Worm (Caenorhabditis elegans) whole organism, young adult: ENCODE measurements around the gene Y66D12A.8.

Experiments
- C17E4.6 ChIP-seq: fragments of 200-800 bp; sonication (Bioruptor generic); IDR thresholded peaks from 2 replicates; pipeline ENCODE4 v1.3.6; 2022; ENCODE audit warnings: missing genetic modification reagents, missing genetic modification characterization, missing compliant biosample characterization
- D2030.7 ChIP-seq: fragments of 200-800 bp; sonication (Bioruptor generic); IDR thresholded peaks from 2 replicates; pipeline ENCODE4 v1.3.6; 2022; ENCODE audit warnings: missing genetic modification reagents, missing genetic modification characterization, missing compliant biosample characterization
- F22D6.2 ChIP-seq: sonication (generic microtip); optimal IDR thresholded peaks from 2 replicates; lab custom pipeline; 2016; ENCODE audit warnings: mild to moderate bottlenecking, missing genetic modification characterization, missing compliant biosample characterization
- F23B12.7 ChIP-seq: sonication (generic microtip); optimal IDR thresholded peaks from 2 replicates; lab custom pipeline; 2017; ENCODE audit warnings: missing genetic modification characterization, mild to moderate bottlenecking, missing compliant biosample characterization, antibody characterized with exemption, moderate library complexity; ENCODE audit not compliant: insufficient read depth
- F33H1.4 ChIP-seq: fragments of 200-800 bp; sonication (Bioruptor generic); IDR thresholded peaks from 2 replicates; pipeline ENCODE4 v1.3.6; 2022; ENCODE audit warnings: missing genetic modification reagents, missing genetic modification characterization, missing compliant biosample characterization
- F49E8.2 ChIP-seq: sonication (generic microtip); optimal IDR thresholded peaks from 3 replicates; lab custom pipeline; 2017; ENCODE audit warnings: missing genetic modification characterization, mild to moderate bottlenecking, missing compliant biosample characterization, antibody characterized with exemption, moderate library complexity; ENCODE audit not compliant: insufficient read depth
- K11D2.4 ChIP-seq: fragments of 200-800 bp; sonication (Bioruptor generic); IDR thresholded peaks from 2 replicates; pipeline ENCODE4 v1.3.6; 2022; ENCODE audit warnings: missing genetic modification reagents, missing genetic modification characterization, missing compliant biosample characterization
- T07F8.4 ChIP-seq: sonication (generic microtip); optimal IDR thresholded peaks from 2 replicates; lab custom pipeline; 2016; ENCODE audit warnings: mild to moderate bottlenecking, missing genetic modification characterization, moderate library complexity, missing compliant biosample characterization
- T26A5.8 ChIP-seq: sonication (generic microtip); optimal IDR thresholded peaks from 2 replicates; lab custom pipeline; 2016; ENCODE audit warnings: missing genetic modification characterization, missing compliant biosample characterization
- Y53G8AR.9 ChIP-seq: fragments of 200-800 bp; sonication (Bioruptor generic); conservative IDR thresholded peaks from 2 replicates; pipeline ENCODE4 v1.3.6; 2022; ENCODE audit warnings: missing genetic modification reagents, missing genetic modification characterization, missing compliant biosample characterization
- Y67H2A.10 ChIP-seq: fragments of 200-800 bp; sonication (Bioruptor generic); conservative IDR thresholded peaks from 2 replicates; pipeline ENCODE4 v1.3.6; 2022; ENCODE audit warnings: missing genetic modification reagents, missing genetic modification characterization, missing compliant biosample characterization
- Y95B8A.8 ChIP-seq: fragments of 200-800 bp; sonication (Bioruptor generic); IDR thresholded peaks from 2 replicates; pipeline ENCODE4 v1.3.6; 2022; ENCODE audit warnings: missing genetic modification reagents, missing genetic modification characterization, missing compliant biosample characterization
- ZK185.1 ChIP-seq: sonication (generic microtip); optimal IDR thresholded peaks from 2 replicates; lab custom pipeline; 2016; ENCODE audit warnings: mild to moderate bottlenecking, missing genetic modification characterization, missing compliant biosample characterization; ENCODE audit not compliant: poor library complexity, severe bottlenecking
- ama-1 ChIP-seq, 3 experiments: fragments of 150-350 bp in 1 of 3; sonication (generic microtip) in 2 of 3; optimal IDR thresholded peaks; 2 replicates each; lab custom pipeline; 2014 to 2018; ENCODE audit warnings: missing biosample characterization in 2 of 3, missing genetic modification characterization in 2 of 3, missing genetic modification reagents in 2 of 3
- attf-6 ChIP-seq: fragments of 200-800 bp; sonication (Bioruptor generic); IDR thresholded peaks from 2 replicates; pipeline ENCODE4 v1.3.6; 2022; ENCODE audit warnings: missing genetic modification reagents, missing genetic modification characterization, missing compliant biosample characterization
- ceh-27 ChIP-seq: fragments of 200-800 bp; sonication (Bioruptor generic); optimal IDR thresholded peaks from 2 replicates; lab custom pipeline; 2018; ENCODE audit warnings: mild to moderate bottlenecking, missing genetic modification characterization, moderate library complexity, missing compliant biosample characterization
- dpl-1 ChIP-seq: fragments of 150-350 bp; optimal IDR thresholded peaks from 2 replicates; lab custom pipeline; 2014; ENCODE audit warnings: missing biosample characterization, missing genetic modification reagents, missing genetic modification characterization
- efl-1 ChIP-seq: fragments of 150-350 bp; optimal IDR thresholded peaks from 2 replicates; lab custom pipeline; 2014; ENCODE audit warnings: missing biosample characterization, missing genetic modification reagents, missing genetic modification characterization
- egl-44 ChIP-seq: fragments of 200-800 bp; sonication (Bioruptor generic); IDR thresholded peaks from 2 replicates; pipeline ENCODE4 v1.3.6; 2022; ENCODE audit warnings: missing genetic modification reagents, missing genetic modification characterization, missing compliant biosample characterization
- egrh-3 ChIP-seq: fragments of 200-800 bp; sonication (Bioruptor generic); IDR thresholded peaks from 2 replicates; pipeline ENCODE4 v1.3.6; 2022; ENCODE audit warnings: missing genetic modification reagents, missing genetic modification characterization, missing compliant biosample characterization
- gei-17 ChIP-seq: fragments of 200-800 bp; sonication (Bioruptor generic); optimal IDR thresholded peaks from 2 replicates; lab custom pipeline; 2018; ENCODE audit warnings: mild to moderate bottlenecking, missing genetic modification characterization, missing compliant biosample characterization
- hrde-1 ChIP-seq: sonication (generic microtip); optimal IDR thresholded peaks from 2 replicates; lab custom pipeline; 2016; ENCODE audit warnings: missing genetic modification characterization, mild to moderate bottlenecking, missing compliant biosample characterization, moderate library complexity, missing genotype, missing genetic modification reagents, borderline replicate concordance
- lag-1 ChIP-seq: fragments of 200-800 bp; sonication (Bioruptor generic); IDR thresholded peaks from 2 replicates; pipeline ENCODE4 v1.3.6; 2022; ENCODE audit warnings: missing genetic modification reagents, missing genetic modification characterization, missing compliant biosample characterization
- lin-26 ChIP-seq: fragments of 200-800 bp; sonication (Bioruptor generic); IDR thresholded peaks from 2 replicates; pipeline ENCODE4 v1.3.6; 2022; ENCODE audit warnings: missing genetic modification reagents, missing genetic modification characterization, missing compliant biosample characterization
- lin-35 ChIP-seq, 3 experiments: fragments of 150-350 bp in 2 of 3; sonication (generic microtip) in 1 of 3; optimal IDR thresholded peaks; 2 replicates each; lab custom pipeline; 2014 to 2018; ENCODE audit warnings: missing biosample characterization in 3 of 3, missing genetic modification characterization in 3 of 3, missing genetic modification reagents in 3 of 3
- lin-54 ChIP-seq: fragments of 200-800 bp; sonication (Bioruptor generic); optimal IDR thresholded peaks from 2 replicates; lab custom pipeline; 2018; ENCODE audit warnings: mild to moderate bottlenecking, missing genetic modification characterization, missing compliant biosample characterization
- lir-1 ChIP-seq: fragments of 200-800 bp; sonication (Bioruptor generic); conservative IDR thresholded peaks from 2 replicates; pipeline ENCODE4 v1.3.6; 2022; ENCODE audit warnings: missing genetic modification reagents, missing genetic modification characterization, missing compliant biosample characterization
- madf-10 ChIP-seq: sonication (generic microtip); optimal IDR thresholded peaks from 2 replicates; lab custom pipeline; 2016; ENCODE audit warnings: mild to moderate bottlenecking, missing genetic modification characterization, missing compliant biosample characterization
- madf-3 ChIP-seq: fragments of 200-800 bp; sonication (Bioruptor generic); IDR thresholded peaks from 2 replicates; pipeline ENCODE4 v1.3.6; 2022; ENCODE audit warnings: missing genetic modification reagents, missing genetic modification characterization, missing compliant biosample characterization
- mcd-1 ChIP-seq: fragments of 200-800 bp; sonication (Bioruptor generic); IDR thresholded peaks from 2 replicates; pipeline ENCODE4 v1.3.6; 2022; ENCODE audit warnings: missing genetic modification reagents, missing genetic modification characterization, missing compliant biosample characterization
- mel-28 ChIP-seq: sonication (generic microtip); optimal IDR thresholded peaks from 2 replicates; lab custom pipeline; 2016; ENCODE audit warnings: borderline replicate concordance, mild to moderate bottlenecking, missing genetic modification characterization, missing compliant biosample characterization
- pha-4 ChIP-seq: fragments of 150-350 bp; sonication (generic microtip); optimal IDR thresholded peaks from 2 replicates; lab custom pipeline; 2014; ENCODE audit warnings: missing biosample characterization, missing genetic modification reagents, missing genetic modification characterization
- rcor-1 ChIP-seq: fragments of 200-800 bp; sonication (Bioruptor generic); IDR thresholded peaks from 2 replicates; pipeline ENCODE4 v1.3.6; 2022; ENCODE audit warnings: missing genetic modification reagents, missing genetic modification characterization, missing compliant biosample characterization
- snpc-1.3 ChIP-seq: sonication (generic microtip); optimal IDR thresholded peaks from 2 replicates; lab custom pipeline; 2017; ENCODE audit warnings: missing genetic modification characterization, mild to moderate bottlenecking, missing compliant biosample characterization, antibody characterized with exemption, moderate library complexity, missing genotype, missing genetic modification reagents; ENCODE audit not compliant: insufficient read depth
- sptf-2 ChIP-seq: fragments of 200-800 bp; sonication (Bioruptor generic); optimal IDR thresholded peaks from 2 replicates; lab custom pipeline; 2018; ENCODE audit warnings: mild to moderate bottlenecking, missing genetic modification characterization, missing compliant biosample characterization
- tbx-9 ChIP-seq: sonication (generic microtip); optimal IDR thresholded peaks from 2 replicates; lab custom pipeline; 2016; ENCODE audit warnings: borderline replicate concordance, missing genetic modification characterization, inconsistent platforms, missing compliant biosample characterization
- tlf-1 ChIP-seq: fragments of 200-800 bp; sonication (Bioruptor generic); optimal IDR thresholded peaks from 2 replicates; lab custom pipeline; 2018; ENCODE audit warnings: mild to moderate bottlenecking, missing genetic modification characterization, missing compliant biosample characterization
- zfh-2 ChIP-seq: fragments of 200-800 bp; sonication (Bioruptor generic); conservative IDR thresholded peaks from 2 replicates; pipeline ENCODE4 v1.3.6; 2022; ENCODE audit warnings: missing genetic modification reagents, missing genetic modification characterization, missing compliant biosample characterization
- zim-3 ChIP-seq: sonication (generic microtip); optimal IDR thresholded peaks from 2 replicates; lab custom pipeline; 2017; ENCODE audit warnings: mild to moderate bottlenecking, missing genetic modification characterization, moderate library complexity, missing compliant biosample characterization
- ztf-3 ChIP-seq: fragments of 200-800 bp; sonication (Bioruptor generic); optimal IDR thresholded peaks from 2 replicates; lab custom pipeline; 2018; ENCODE audit warnings: mild to moderate bottlenecking, missing genetic modification characterization, missing compliant biosample characterization

Y66D12A.8 gene

ce11 chrIII:11561597-11561996, 12.4 kb upstream of the Y66D12A.8 start:
- TF ChIP-seq ZK185.1 (tag; lab: Kevin White, UChicago), result no peak
- TF ChIP-seq Y95B8A.8 (GFP tag; lab: Robert Waterston, UW), result no peak
- no peak for TF ChIP-seq tbx-9 (tag; lab: Kevin White, UChicago)
- no peak for TF ChIP-seq C17E4.6 (GFP tag; lab: Robert Waterston, UW)
- no peak for TF ChIP-seq pha-4 (tag; lab: Kevin White, UChicago)
- no peak for TF ChIP-seq lir-1 (GFP tag; lab: Robert Waterston, UW)
- no peak for TF ChIP-seq K11D2.4
- no peak for TF ChIP-seq T07F8.4
- no peak for TF ChIP-seq rcor-1 (GFP tag; lab: Robert Waterston, UW)
- peak; percentile 54; the same call in 1 of the 2 replicates for TF ChIP-seq zfh-2 (GFP tag; lab: Robert Waterston, UW)
- peak; percentile 22; the same call in 1 of the 2 replicates for TF ChIP-seq egrh-3
- TF ChIP-seq egl-44 (GFP tag; lab: Robert Waterston, UW), result no peak
- no peak for TF ChIP-seq gei-17 (GFP tag; lab: Kevin White, UChicago)
- TF ChIP-seq F22D6.2, result no peak
- TF ChIP-seq dpl-1 (GFP tag; lab: Kevin White, UChicago), result no peak
- TF ChIP-seq hrde-1 (tag; lab: Kevin White, UChicago), result no peak

ce11 chrIII:11563417-11563949, 10.5 kb upstream of the Y66D12A.8 start, which contains the start of gene Y66D12A.11:
TSS of gene Y66D12A.11 (plus strand) at chrIII:11563467.
- TF ChIP-seq zfh-2 (GFP tag; lab: Robert Waterston, UW) (peak; percentile 63; the same call in 1 of the 2 replicates), attf-6 (GFP tag; lab: Robert Waterston, UW) (no peak)

- TF ChIP-seq mcd-1 (GFP tag; lab: Robert Waterston, UW), result peak; percentile 87
- TF ChIP-seq lin-54 (GFP tag; lab: Kevin White, UChicago), result peak; percentile 94
- peak; percentile 79 for TF ChIP-seq efl-1 (GFP tag; lab: Kevin White, UChicago)
- peak; percentile 23 for TF ChIP-seq F23B12.7 (tag; lab: Kevin White, UChicago)
- TF ChIP-seq ama-1 (optimal IDR thresholded peaks at IDR 0.05; lab: Kevin White, UChicago), result no peak
- TF ChIP-seq ama-1 (GFP tag; optimal IDR thresholded peaks at IDR 0.05; lab: Kevin White, UChicago), result no peak
- peak in 1 of 3 experiments; percentile 84 for TF ChIP-seq lin-35 (GFP tag; optimal IDR thresholded peaks at IDR 0.05; lab: Kevin White, UChicago)
- TF ChIP-seq snpc-1.3 (tag; lab: Kevin White, UChicago), result no peak
- TF ChIP-seq dpl-1 (GFP tag; lab: Kevin White, UChicago), result peak; percentile 68
- no peak for TF ChIP-seq lin-26 (GFP tag; lab: Robert Waterston, UW)
- TF ChIP-seq F33H1.4 (GFP tag; lab: Robert Waterston, UW), result 0 out of 2 replicates have a peak, but pooled peaks have one; percentile 11
Observed at ce11 chrIII:11565602-11566001, 8.4 kb upstream of the Y66D12A.8 start, which contains the start of gene Y66D12A.10. TSS of gene Y66D12A.10 (plus strand) at chrIII:11565874.

- TF ChIP-seq zim-3 (no peak), ztf-3 (GFP tag; lab: Kevin White, UChicago) (no peak), madf-10 (tag; lab: Kevin White, UChicago) (no peak), F49E8.2 (tag; lab: Kevin White, UChicago) (no peak), ceh-27 (GFP tag; lab: Kevin White, UChicago) (no peak), madf-3 (GFP tag; lab: Robert Waterston, UW) (no peak), lag-1 (GFP tag; lab: Robert Waterston, UW) (no peak), Y67H2A.10 (GFP tag; lab: Robert Waterston, UW) (no peak), tlf-1 (GFP tag; lab: Kevin White, UChicago) (no peak), lin-35 (GFP tag; optimal IDR thresholded peaks at IDR 0.05; lab: Kevin White, UChicago) (no peak), hrde-1 (tag; lab: Kevin White, UChicago) (no peak), T26A5.8 (no peak), sptf-2 (GFP tag; lab: Kevin White, UChicago) (no peak), mel-28 (no peak), ama-1 (optimal IDR thresholded peaks at IDR 0.05; lab: Kevin White, UChicago) (no peak), ama-1 (GFP tag; optimal IDR thresholded peaks at IDR 0.05; lab: Kevin White, UChicago) (no peak), D2030.7 (GFP tag; lab: Robert Waterston, UW) (no peak), Y53G8AR.9 (GFP tag; lab: Robert Waterston, UW) (no peak), dpl-1 (GFP tag; lab: Kevin White, UChicago) (no peak)
Observed at ce11 chrIII:11567837-11568236, 6.2 kb upstream of the Y66D12A.8 start, which contains the start of gene psme-3. TSS of gene psme-3 (plus strand) at chrIII:11568137.
